Worm (Caenorhabditis elegans) whole organism, mixed stage, embryonic: ENCODE data around the gene Y49F6B.2.

Experiments
- M03D4.4 ChIP-seq: sonication (generic microtip); optimal IDR thresholded peaks from 2 replicates; lab custom pipeline; 2017; ENCODE audit warnings: mild to moderate bottlenecking, missing genetic modification characterization, missing compliant biosample characterization
- blmp-1 ChIP-seq: fragments of 150-350 bp; optimal IDR thresholded peaks from 2 replicates; lab custom pipeline; 2014; ENCODE audit warnings: missing biosample characterization, missing genetic modification characterization
- ceh-39 ChIP-seq: fragments of 150-350 bp; optimal IDR thresholded peaks from 2 replicates; lab custom pipeline; 2014; ENCODE audit warnings: missing biosample characterization, missing genetic modification characterization
- ceh-43 ChIP-seq: fragments of 200-800 bp; sonication (Bioruptor generic); optimal IDR thresholded peaks from 2 replicates; lab custom pipeline; 2018; ENCODE audit warnings: mild to moderate bottlenecking, missing genetic modification characterization, moderate library complexity, missing compliant biosample characterization
- ceh-83 ChIP-seq: fragments of 200-800 bp; sonication (Bioruptor generic); optimal IDR thresholded peaks from 2 replicates; lab custom pipeline; 2018; ENCODE audit warnings: mild to moderate bottlenecking, missing genetic modification characterization, missing compliant biosample characterization
- cnd-1 ChIP-seq: fragments of 200-800 bp; sonication (Bioruptor generic); optimal IDR thresholded peaks from 2 replicates; lab custom pipeline; 2018; ENCODE audit warnings: mild to moderate bottlenecking, missing genetic modification characterization, missing compliant biosample characterization
- drap-1 ChIP-seq: fragments of 200-800 bp; sonication (Bioruptor generic); optimal IDR thresholded peaks from 3 replicates; lab custom pipeline; 2018; ENCODE audit warnings: mild to moderate bottlenecking, missing genetic modification characterization, missing compliant biosample characterization
- elt-1 ChIP-seq: sonication (generic microtip); optimal IDR thresholded peaks from 2 replicates; lab custom pipeline; 2017; ENCODE audit warnings: missing genetic modification characterization, mild to moderate bottlenecking, missing compliant biosample characterization, antibody characterized with exemption, moderate library complexity, borderline replicate concordance; ENCODE audit not compliant: insufficient read depth
- elt-3 ChIP-seq: fragments of 150-350 bp; optimal IDR thresholded peaks from 2 replicates; lab custom pipeline; 2014; ENCODE audit warnings: missing biosample characterization, missing genetic modification characterization
- flh-1 ChIP-seq: fragments of 200-800 bp; sonication (Bioruptor generic); optimal IDR thresholded peaks from 2 replicates; lab custom pipeline; 2018; ENCODE audit warnings: mild to moderate bottlenecking, missing genetic modification characterization, moderate library complexity, missing compliant biosample characterization
- ham-2 ChIP-seq: fragments of 200-800 bp; sonication (Bioruptor generic); optimal IDR thresholded peaks from 2 replicates; lab custom pipeline; 2018; ENCODE audit warnings: mild to moderate bottlenecking, missing genetic modification characterization, missing compliant biosample characterization
- hlh-1 ChIP-seq: fragments of 150-350 bp; optimal IDR thresholded peaks from 2 replicates; lab custom pipeline; 2014; ENCODE audit warnings: missing biosample characterization, missing genetic modification reagents, missing genetic modification characterization
- lin-13 ChIP-seq: fragments of 150-350 bp; optimal IDR thresholded peaks from 2 replicates; lab custom pipeline; 2014; ENCODE audit warnings: missing biosample characterization, missing genetic modification characterization
- lin-32 ChIP-seq: fragments of 200-800 bp; sonication (Bioruptor generic); optimal IDR thresholded peaks from 2 replicates; lab custom pipeline; 2018; ENCODE audit warnings: mild to moderate bottlenecking, missing genetic modification characterization, missing compliant biosample characterization
- lsy-2 ChIP-seq: fragments of 150-350 bp; optimal IDR thresholded peaks from 2 replicates; lab custom pipeline; 2014; ENCODE audit warnings: missing biosample characterization, missing genetic modification characterization
- mab-5 ChIP-seq: fragments of 150-350 bp; optimal IDR thresholded peaks from 2 replicates; lab custom pipeline; 2014; ENCODE audit warnings: missing biosample characterization, missing genetic modification characterization
- mep-1 ChIP-seq: fragments of 150-350 bp; optimal IDR thresholded peaks from 2 replicates; lab custom pipeline; 2017; ENCODE audit warnings: missing biosample characterization, missing genetic modification reagents, missing genetic modification characterization, inconsistent platforms
- mls-2 ChIP-seq: sonication (generic microtip); optimal IDR thresholded peaks from 2 replicates; lab custom pipeline; 2016; ENCODE audit warnings: mild to moderate bottlenecking, missing genetic modification characterization, moderate library complexity, missing compliant biosample characterization
- nhr-12 ChIP-seq: fragments of 150-350 bp; optimal IDR thresholded peaks from 2 replicates; lab custom pipeline; 2014; ENCODE audit warnings: missing biosample characterization, missing genetic modification characterization
- nhr-2 ChIP-seq: fragments of 150-350 bp; optimal IDR thresholded peaks from 2 replicates; lab custom pipeline; 2014; ENCODE audit warnings: missing biosample characterization, missing genetic modification characterization
- nhr-237 ChIP-seq: fragments of 150-350 bp; optimal IDR thresholded peaks from 2 replicates; lab custom pipeline; 2014; ENCODE audit warnings: missing biosample characterization, missing genetic modification characterization
- nhr-28 ChIP-seq: fragments of 150-350 bp; optimal IDR thresholded peaks from 2 replicates; lab custom pipeline; 2014; ENCODE audit warnings: missing biosample characterization, missing genetic modification characterization
- nhr-76 ChIP-seq: sonication (generic microtip); optimal IDR thresholded peaks from 2 replicates; lab custom pipeline; 2017; ENCODE audit warnings: missing biosample characterization, missing genetic modification characterization
- pha-4 ChIP-seq: fragments of 150-350 bp; optimal IDR thresholded peaks from 2 replicates; lab custom pipeline; 2018; ENCODE audit warnings: missing biosample characterization, missing genetic modification reagents, missing genetic modification characterization
- sem-2 ChIP-seq: fragments of 200-800 bp; sonication (Bioruptor generic); optimal IDR thresholded peaks from 2 replicates; lab custom pipeline; 2018; ENCODE audit warnings: mild to moderate bottlenecking, missing genetic modification characterization, missing compliant biosample characterization
- snpc-4 ChIP-seq: fragments of 150-350 bp; optimal IDR thresholded peaks from 2 replicates; lab custom pipeline; 2014; ENCODE audit warnings: missing biosample characterization, missing genetic modification characterization
- sptf-1 ChIP-seq: sonication (generic microtip); optimal IDR thresholded peaks from 2 replicates; lab custom pipeline; 2017; ENCODE audit warnings: mild to moderate bottlenecking, missing genetic modification characterization, moderate library complexity, missing compliant biosample characterization
- unc-120 ChIP-seq: sonication (generic microtip); optimal IDR thresholded peaks from 2 replicates; lab custom pipeline; 2017; ENCODE audit warnings: missing genetic modification characterization, missing compliant biosample characterization; ENCODE audit not compliant: poor library complexity, severe bottlenecking
- unc-62 ChIP-seq: fragments of 150-350 bp; optimal IDR thresholded peaks from 2 replicates; lab custom pipeline; 2014; ENCODE audit warnings: missing biosample characterization, missing genetic modification reagents, missing genetic modification characterization
- zip-8 ChIP-seq: fragments of 150-350 bp; optimal IDR thresholded peaks from 2 replicates; lab custom pipeline; 2014; ENCODE audit warnings: missing biosample characterization, missing genetic modification characterization
- ztf-11 ChIP-seq: fragments of 150-350 bp; optimal IDR thresholded peaks from 2 replicates; lab custom pipeline; 2014; ENCODE audit warnings: missing biosample characterization, missing genetic modification characterization

Gene Y49F6B.2

DNA sequence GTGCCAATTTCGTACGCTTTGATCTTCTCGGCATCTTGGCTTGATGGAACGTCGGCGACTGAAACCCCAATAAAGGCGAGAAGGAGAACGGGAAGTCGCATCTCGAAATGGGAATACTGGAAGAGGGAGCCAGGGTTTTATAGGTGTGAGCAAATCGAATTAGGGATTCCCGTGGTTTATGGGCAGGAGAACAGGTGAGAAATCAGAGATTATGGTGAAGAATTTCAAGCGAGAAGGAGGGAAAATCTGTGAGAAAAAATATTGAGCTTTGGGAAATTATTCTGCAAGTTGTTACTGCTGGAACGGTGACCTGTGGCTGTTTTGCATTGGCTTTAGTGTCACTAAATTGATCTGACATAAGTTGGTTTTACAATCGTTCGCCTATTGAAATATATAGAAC lies 31.2 kb upstream of the Y49F6B.2 start, which contains the start of gene Y49F6B.13:
Gene Y49F6B.13, minus strand, starts transcription at position 101 of the 400 bp plus-strand sequence.
- TF ChIP-seq unc-120 (tag; lab: Kevin White, UChicago): no peak
- TF ChIP-seq sem-2 (GFP tag; lab: Kevin White, UChicago): no peak
- no peak for TF ChIP-seq ztf-11
- no peak for TF ChIP-seq ceh-43 (GFP tag; lab: Kevin White, UChicago)
- TF ChIP-seq lsy-2: no peak
- TF ChIP-seq ham-2 (GFP tag; lab: Kevin White, UChicago): no peak
- no peak for TF ChIP-seq pha-4 (tag; lab: Kevin White, UChicago)
- TF ChIP-seq lin-32: no peak
- no peak for TF ChIP-seq mls-2
- no peak for TF ChIP-seq elt-3
- no peak for TF ChIP-seq unc-62 (GFP tag; lab: Kevin White, UChicago)
- TF ChIP-seq zip-8 (tag; lab: Kevin White, UChicago): no peak
- no peak for TF ChIP-seq flh-1
- TF ChIP-seq hlh-1 (tag; lab: Kevin White, UChicago): no peak

DNA sequence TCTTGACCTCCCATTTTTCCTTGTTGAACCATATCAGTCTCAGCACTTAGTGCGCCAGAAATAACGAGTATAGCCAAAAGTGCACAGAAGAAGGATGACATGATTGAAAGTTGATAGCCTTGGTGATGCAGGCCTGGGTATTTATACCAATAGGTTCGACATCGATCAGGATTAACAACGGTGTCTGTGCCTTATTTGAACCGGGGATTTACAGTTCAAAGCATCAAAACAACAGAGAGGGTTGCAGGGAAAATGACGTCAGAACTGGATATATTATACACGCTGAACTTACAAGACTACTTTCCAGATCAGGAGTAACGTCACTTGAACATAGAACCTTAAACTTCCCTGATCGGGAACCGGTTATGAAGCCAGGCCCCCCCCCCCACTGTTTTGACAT lies 30.5 kb upstream of the Y49F6B.2 start, which contains the start of gene Y49F6B.12:
Gene Y49F6B.12, minus strand, starts transcription at position 101 of the 400 bp plus-strand sequence.
- TF ChIP-seq mls-2 (no peak), flh-1 (no peak)

ce11 chrII:3472817-3473216 lies 30.0 kb upstream of the Y49F6B.2 start, which contains the start of gene Y49F6B.6:
Gene Y49F6B.6, plus strand, starts transcription at chrII:3473117.
- TF ChIP-seq ceh-83 (GFP tag; lab: Kevin White, UChicago) (no peak), nhr-76 (no peak), mab-5 (tag; lab: Kevin White, UChicago) (no peak), flh-1 (no peak), ztf-11 (no peak), ceh-43 (GFP tag; lab: Kevin White, UChicago) (no peak), ham-2 (GFP tag; lab: Kevin White, UChicago) (no peak), elt-3 (no peak)
- TF ChIP-seq, all 35 proteins: peak for 0

ce11 chrII:3473744-3474143 lies 29.0 kb upstream of the Y49F6B.2 start, which contains the start of gene sdz-32:
Gene sdz-32, plus strand, starts transcription at chrII:3474044.
- TF ChIP-seq cnd-1: no peak
- TF ChIP-seq elt-1: no peak
- no peak for TF ChIP-seq nhr-28
- no peak for TF ChIP-seq unc-120 (tag; lab: Kevin White, UChicago)
- TF ChIP-seq hlh-1 (tag; lab: Kevin White, UChicago): no peak
- no peak for TF ChIP-seq snpc-4 (tag; lab: Kevin White, UChicago)
- TF ChIP-seq sptf-1 (tag; lab: Kevin White, UChicago): no peak
- TF ChIP-seq lin-32: no peak

- TF ChIP-seq ceh-83 (GFP tag; lab: Kevin White, UChicago) (no peak), nhr-237 (tag; lab: Kevin White, UChicago) (no peak), nhr-12 (tag; lab: Kevin White, UChicago) (no peak)
These were observed 26.2 kb upstream of the Y49F6B.2 start for ce11 chrII:3476536-3476935.

DNA sequence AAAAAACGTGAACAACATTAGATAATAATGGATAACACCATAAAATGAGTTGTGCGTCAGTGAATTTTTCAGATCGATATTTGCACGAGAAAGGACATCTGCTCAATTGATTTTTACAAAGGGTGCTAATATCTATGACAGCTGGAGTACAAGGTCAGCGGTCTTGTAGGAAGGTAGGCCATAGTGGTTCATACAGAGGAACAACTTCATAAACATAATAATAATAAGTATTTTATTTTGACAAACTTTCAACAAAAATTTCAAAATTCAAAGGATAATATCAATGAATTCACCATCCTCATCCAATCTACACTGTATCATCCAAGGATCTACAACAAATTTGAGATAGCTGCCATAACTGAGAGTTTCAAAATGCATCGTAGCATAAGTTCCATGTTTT lies 25.6 kb upstream of the Y49F6B.2 start, which contains the start of gene fbxb-104:
Gene fbxb-104, minus strand, starts transcription at position 101 of the 400 bp plus-strand sequence.
- no peak for TF ChIP-seq ceh-43 (GFP tag; lab: Kevin White, UChicago)
- no peak for TF ChIP-seq hlh-1 (tag; lab: Kevin White, UChicago)
- TF ChIP-seq mep-1: no peak
- TF ChIP-seq drap-1 (GFP tag; lab: Kevin White, UChicago): no peak
- no peak for TF ChIP-seq nhr-12 (tag; lab: Kevin White, UChicago)
- TF ChIP-seq elt-1: no peak
- TF ChIP-seq nhr-76: no peak
- TF ChIP-seq nhr-28: no peak
- TF ChIP-seq cnd-1: no peak
- TF ChIP-seq flh-1: no peak
- TF ChIP-seq, all 35 proteins: peak for 0

- TF ChIP-seq nhr-2 (tag; lab: Kevin White, UChicago): no peak
- no peak for TF ChIP-seq nhr-28
- no peak for TF ChIP-seq elt-3
- no peak for TF ChIP-seq lin-13 (tag; lab: Kevin White, UChicago)
- TF ChIP-seq ztf-11: no peak
- TF ChIP-seq mep-1: no peak
- TF ChIP-seq cnd-1: no peak
- no peak for TF ChIP-seq blmp-1 (tag; lab: Kevin White, UChicago)
- TF ChIP-seq M03D4.4 (tag; lab: Kevin White, UChicago): no peak
- no peak for TF ChIP-seq elt-1
- TF ChIP-seq ceh-39: no peak
- TF ChIP-seq ceh-83 (GFP tag; lab: Kevin White, UChicago): no peak
- no peak for TF ChIP-seq unc-62 (GFP tag; lab: Kevin White, UChicago)
- no peak for TF ChIP-seq nhr-76
- no peak for TF ChIP-seq nhr-12 (tag; lab: Kevin White, UChicago)
- TF ChIP-seq, all 35 proteins: peak for 0
These were observed 21.2 kb upstream of the Y49F6B.2 start, which contains the start of gene Y49F6B.8 for ce11 chrII:3481584-3481983. Gene Y49F6B.8, minus strand, starts transcription at chrII:3481684.
